Worm (Caenorhabditis elegans) whole organism, late embryonic: ENCODE measurements around the gene T22G5.3.

ENCODE experiments used
- ama-1 ChIP-seq: fragments of 150-350 bp; optimal IDR thresholded peaks from 2 replicates; lab custom pipeline; 2014
- che-1 ChIP-seq: sonication (generic microtip); optimal IDR thresholded peaks from 2 replicates; lab custom pipeline; 2016; ENCODE audit warnings: mild to moderate bottlenecking, missing genetic modification characterization, missing compliant biosample characterization
- ets-4 ChIP-seq: sonication (generic microtip); optimal IDR thresholded peaks from 2 replicates; lab custom pipeline; 2016; ENCODE audit warnings: missing genetic modification characterization, missing compliant biosample characterization
- fax-1 ChIP-seq: sonication (generic microtip); optimal IDR thresholded peaks from 2 replicates; lab custom pipeline; 2016; ENCODE audit warnings: missing genotype, missing genetic modification characterization, missing compliant biosample characterization
- fkh-10 ChIP-seq: fragments of 150-350 bp; optimal IDR thresholded peaks from 2 replicates; lab custom pipeline; 2014; ENCODE audit warnings: missing biosample characterization, missing genetic modification reagents, missing genetic modification characterization
- hlh-6 ChIP-seq: sonication (generic microtip); optimal IDR thresholded peaks from 2 replicates; lab custom pipeline; 2016; ENCODE audit warnings: missing genotype, missing genetic modification characterization, missing compliant biosample characterization
- mec-3 ChIP-seq: sonication (generic microtip); optimal IDR thresholded peaks from 2 replicates; lab custom pipeline; 2016; ENCODE audit warnings: borderline replicate concordance, missing genetic modification characterization, missing compliant biosample characterization
- nfya-1 ChIP-seq: sonication (generic microtip); optimal IDR thresholded peaks from 2 replicates; lab custom pipeline; 2017; ENCODE audit warnings: missing genetic modification characterization, mild to moderate bottlenecking, missing compliant biosample characterization, antibody characterized with exemption, moderate library complexity
- odd-2 ChIP-seq: sonication (generic microtip); optimal IDR thresholded peaks from 2 replicates; lab custom pipeline; 2017; ENCODE audit warnings: antibody characterized with exemption, mild to moderate bottlenecking, missing genetic modification characterization, missing compliant biosample characterization
- pha-4 ChIP-seq: fragments of 150-350 bp; optimal IDR thresholded peaks from 2 replicates; lab custom pipeline; 2018; ENCODE audit warnings: missing biosample characterization, missing genetic modification reagents, missing genetic modification characterization
- pqm-1 ChIP-seq: sonication (generic microtip); optimal IDR thresholded peaks from 2 replicates; lab custom pipeline; 2016; ENCODE audit warnings: missing genetic modification characterization, missing compliant biosample characterization
- tbx-2 ChIP-seq: sonication (generic microtip); optimal IDR thresholded peaks from 2 replicates; lab custom pipeline; 2016; ENCODE audit warnings: missing genetic modification characterization, missing compliant biosample characterization
- unc-86 ChIP-seq: sonication (generic microtip); optimal IDR thresholded peaks from 2 replicates; lab custom pipeline; 2016; ENCODE audit warnings: missing genetic modification characterization, missing compliant biosample characterization

- TF ChIP-seq fax-1 (tag; lab: Kevin White, UChicago): no peak
- no peak for TF ChIP-seq pqm-1 (tag; lab: Kevin White, UChicago)
- TF ChIP-seq odd-2: no peak
- no peak for TF ChIP-seq hlh-6
- no peak for TF ChIP-seq nfya-1
- no peak for TF ChIP-seq che-1 (tag; lab: Kevin White, UChicago)
- no peak for TF ChIP-seq unc-86 (tag; lab: Kevin White, UChicago)
- TF ChIP-seq pha-4: no peak
- TF ChIP-seq ets-4: no peak
- no peak for TF ChIP-seq ama-1
- no peak for TF ChIP-seq tbx-2 (tag; lab: Kevin White, UChicago)
- no peak for TF ChIP-seq mec-3
- no peak for TF ChIP-seq fkh-10 (GFP tag; lab: Kevin White, UChicago)
These were observed 35.6 kb upstream of the T22G5.3 start, which contains the start of gene srx-131 for ce11 chrV:13845136-13845535.
